Fruit fly (Drosophila melanogaster): ENCODE data around the gene phol.
A peak's percentile ranks its signal among the peaks of the same experiment; 100 is the strongest.

dm6 chr3L:9421621-9422020 lies 34.5 kb downstream of the phol start:
- no peak for TF ChIP-seq CG8159 (tag; optimal IDR thresholded peaks at IDR 0.05)
- no peak for TF ChIP-seq Snoo (tag; optimal IDR thresholded peaks at IDR 0.05)
- no peak for TF ChIP-seq CG13204 (GFP tag; optimal IDR thresholded peaks at IDR 0.05)
- no peak for TF ChIP-seq CG32121 (GFP tag; IDR thresholded peaks at IDR 0.05)
- TF ChIP-seq CG9948 (tag; optimal IDR thresholded peaks at IDR 0.05), result no peak
- no peak for TF ChIP-seq CG12605 (GFP tag; IDR thresholded peaks at IDR 0.05)
- peak; percentile 6; the same call in 1 of the 3 replicates for TF ChIP-seq CG4496 (GFP tag; IDR thresholded peaks at IDR 0.05)
- no peak for TF ChIP-seq D1 (tag; optimal IDR thresholded peaks at IDR 0.05)
- no peak for TF ChIP-seq CG8301 (tag; optimal IDR thresholded peaks at IDR 0.05)

All from whole organism, pupa.